Fruit fly (Drosophila melanogaster): ENCODE measurements around the gene Eig71Ef.

DNA sequence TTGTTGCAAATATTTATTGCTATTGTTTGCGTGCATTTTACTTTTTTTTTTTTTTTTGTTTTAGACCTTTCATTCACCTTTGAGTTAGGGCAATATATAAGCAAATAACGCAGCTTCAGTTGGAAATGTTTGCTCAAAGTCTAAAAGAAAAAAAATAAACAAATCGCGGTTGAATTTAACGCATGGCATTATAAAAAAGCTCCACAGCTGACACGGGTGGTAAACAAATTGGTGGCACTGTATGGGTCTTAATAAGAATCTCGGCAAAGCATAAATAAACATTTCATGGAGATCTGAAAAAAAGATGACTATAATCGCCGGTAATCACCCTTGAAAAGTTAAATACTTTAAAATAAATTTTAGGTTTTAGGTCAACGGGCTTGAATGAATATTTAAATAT, 37.2 kb upstream of the Eig71Ef start:
- TF ChIP-seq br (GFP tag; optimal IDR thresholded peaks at IDR 0.05) (no peak), foxo (GFP tag; optimal IDR thresholded peaks at IDR 0.05) (no peak), Myc (optimal IDR thresholded peaks at IDR 0.05) (no peak), CrebA (GFP tag; optimal IDR thresholded peaks at IDR 0.05; ENCODE audit: borderline replicate concordance) (no peak)

Data from whole organism, wandering third instar larva.